Worm (Caenorhabditis elegans): ENCODE data around the gene Y39B6A.10.

Y39B6A.10 gene

ce11 chrV:19125812-19126211 lies 7.6 kb downstream of the Y39B6A.10 start:
- TF ChIP-seq mab-5 (tag; optimal IDR thresholded peaks at IDR 0.05) = no peak
- TF ChIP-seq nhr-2 (tag; optimal IDR thresholded peaks at IDR 0.05) = no peak
- TF ChIP-seq unc-39 (tag; optimal IDR thresholded peaks at IDR 0.05) = no peak
- TF ChIP-seq nhr-76 (tag; optimal IDR thresholded peaks at IDR 0.05) = no peak
- TF ChIP-seq snpc-4 (tag; optimal IDR thresholded peaks at IDR 0.05) = no peak
- TF ChIP-seq nhr-28 (tag; optimal IDR thresholded peaks at IDR 0.05) = no peak
- peak; percentile 79 for TF ChIP-seq ham-2 (GFP tag; optimal IDR thresholded peaks at IDR 0.05)
- no peak for TF ChIP-seq zip-8 (tag; optimal IDR thresholded peaks at IDR 0.05)
- peak; percentile 73 for TF ChIP-seq unc-120 (tag; optimal IDR thresholded peaks at IDR 0.05; ENCODE audit: poor library complexity, severe bottlenecking)
- peak; percentile 69 for TF ChIP-seq lin-32 (GFP tag; optimal IDR thresholded peaks at IDR 0.05)
- peak; percentile 75 for TF ChIP-seq sem-2 (GFP tag; optimal IDR thresholded peaks at IDR 0.05)
- no peak for TF ChIP-seq elt-3 (tag; optimal IDR thresholded peaks at IDR 0.05)
- TF ChIP-seq elt-1 (tag; optimal IDR thresholded peaks at IDR 0.05; ENCODE audit: borderline replicate concordance, insufficient read depth) = no peak
- TF ChIP-seq drap-1 (GFP tag; optimal IDR thresholded peaks at IDR 0.05) = peak; percentile 98
- no peak for TF ChIP-seq mep-1 (tag; optimal IDR thresholded peaks at IDR 0.05)
- peak; percentile 59 for TF ChIP-seq bed-3 (GFP tag; optimal IDR thresholded peaks at IDR 0.05)
- TF ChIP-seq sptf-1 (tag; optimal IDR thresholded peaks at IDR 0.05) = peak; percentile 89
- TF ChIP-seq ceh-83 (GFP tag; optimal IDR thresholded peaks at IDR 0.05) = peak; percentile 92
- peak; percentile 79 for TF ChIP-seq ceh-43 (GFP tag; optimal IDR thresholded peaks at IDR 0.05)
- peak; percentile 88 for TF ChIP-seq M03D4.4 (tag; optimal IDR thresholded peaks at IDR 0.05)
- TF ChIP-seq ceh-39 (tag; optimal IDR thresholded peaks at IDR 0.05) = no peak
- TF ChIP-seq flh-1 (GFP tag; optimal IDR thresholded peaks at IDR 0.05) = peak; percentile 52
- TF ChIP-seq pha-4 (tag; optimal IDR thresholded peaks at IDR 0.05) = no peak
- peak; percentile 19 for TF ChIP-seq lsy-2 (tag; optimal IDR thresholded peaks at IDR 0.05)
- peak; percentile 19 for TF ChIP-seq unc-62 (GFP tag; optimal IDR thresholded peaks at IDR 0.05)
- peak; percentile 92 for TF ChIP-seq mls-2 (tag; optimal IDR thresholded peaks at IDR 0.05)
- no peak for TF ChIP-seq nhr-12 (tag; optimal IDR thresholded peaks at IDR 0.05)
- TF ChIP-seq lin-13 (tag; optimal IDR thresholded peaks at IDR 0.05) = peak; percentile 61
- no peak for TF ChIP-seq ztf-11 (tag; optimal IDR thresholded peaks at IDR 0.05)
- TF ChIP-seq cnd-1 (tag; optimal IDR thresholded peaks at IDR 0.05) = peak; percentile 90
- TF ChIP-seq ces-1 (GFP tag; optimal IDR thresholded peaks at IDR 0.05) = peak; percentile 20
- peak; percentile 13 for TF ChIP-seq nhr-237 (tag; optimal IDR thresholded peaks at IDR 0.05)
- peak; percentile 62 for TF ChIP-seq tbx-8 (GFP tag; optimal IDR thresholded peaks at IDR 0.05)
- peak; percentile 5 for TF ChIP-seq blmp-1 (tag; optimal IDR thresholded peaks at IDR 0.05)
- TF ChIP-seq hlh-1 (tag; optimal IDR thresholded peaks at IDR 0.05) = peak; percentile 5

- no peak for TF ChIP-seq sptf-1 (tag; optimal IDR thresholded peaks at IDR 0.05)
- TF ChIP-seq nhr-237 (tag; optimal IDR thresholded peaks at IDR 0.05) = no peak
- no peak for TF ChIP-seq mls-2 (tag; optimal IDR thresholded peaks at IDR 0.05)
- no peak for TF ChIP-seq tbx-8 (GFP tag; optimal IDR thresholded peaks at IDR 0.05)
- no peak for TF ChIP-seq ces-1 (GFP tag; optimal IDR thresholded peaks at IDR 0.05)
- TF ChIP-seq lin-13 (tag; optimal IDR thresholded peaks at IDR 0.05) = no peak
- no peak for TF ChIP-seq nhr-76 (tag; optimal IDR thresholded peaks at IDR 0.05)
- no peak for TF ChIP-seq ztf-11 (tag; optimal IDR thresholded peaks at IDR 0.05)
- no peak for TF ChIP-seq unc-39 (tag; optimal IDR thresholded peaks at IDR 0.05)
- TF ChIP-seq hlh-1 (tag; optimal IDR thresholded peaks at IDR 0.05) = no peak
- TF ChIP-seq M03D4.4 (tag; optimal IDR thresholded peaks at IDR 0.05) = no peak
- TF ChIP-seq elt-1 (tag; optimal IDR thresholded peaks at IDR 0.05; ENCODE audit: borderline replicate concordance, insufficient read depth) = no peak
These were observed 8.2 kb downstream of the Y39B6A.10 start for ce11 chrV:19125253-19125652.

- TF ChIP-seq mls-2 (tag; optimal IDR thresholded peaks at IDR 0.05) (no peak), M03D4.4 (tag; optimal IDR thresholded peaks at IDR 0.05) (no peak), bed-3 (GFP tag; optimal IDR thresholded peaks at IDR 0.05) (no peak), hlh-1 (tag; optimal IDR thresholded peaks at IDR 0.05) (no peak), nhr-2 (tag; optimal IDR thresholded peaks at IDR 0.05) (no peak), nhr-76 (tag; optimal IDR thresholded peaks at IDR 0.05) (no peak), unc-62 (GFP tag; optimal IDR thresholded peaks at IDR 0.05) (no peak), ces-1 (GFP tag; optimal IDR thresholded peaks at IDR 0.05) (no peak), pha-4 (tag; optimal IDR thresholded peaks at IDR 0.05) (no peak), lin-13 (tag; optimal IDR thresholded peaks at IDR 0.05) (no peak), mab-5 (tag; optimal IDR thresholded peaks at IDR 0.05) (no peak), blmp-1 (tag; optimal IDR thresholded peaks at IDR 0.05) (no peak), elt-3 (tag; optimal IDR thresholded peaks at IDR 0.05) (no peak), lsy-2 (tag; optimal IDR thresholded peaks at IDR 0.05) (no peak)
These were observed 8.8 kb downstream of the Y39B6A.10 start, which contains the start of gene bed-1 for ce11 chrV:19124586-19124985. Gene bed-1 (minus strand): TSS chrV:19124922.

Data from whole organism, mixed stage, embryonic.